Worm (Caenorhabditis elegans) whole organism, young adult: ENCODE measurements around the gene usp-39.
A peak's percentile ranks its signal among the peaks of the same experiment; 100 is the strongest.
"Not testable (repeated sequence)": the region's sequence is repeated elsewhere in the genome, so short reads cannot be mapped to it uniquely, and the experiment has no call there.

Experiments
- B0019.2 ChIP-seq: fragments of 200-800 bp; sonication (Bioruptor generic); conservative IDR thresholded peaks from 2 replicates; pipeline ENCODE4 v1.3.6; 2022; ENCODE audit warnings: missing genetic modification reagents, missing genetic modification characterization, missing compliant biosample characterization
- C17E4.6 ChIP-seq: fragments of 200-800 bp; sonication (Bioruptor generic); IDR thresholded peaks from 2 replicates; pipeline ENCODE4 v1.3.6; 2022; ENCODE audit warnings: missing genetic modification reagents, missing genetic modification characterization, missing compliant biosample characterization
- F10E7.11 ChIP-seq: sonication (generic microtip); optimal IDR thresholded peaks from 2 replicates; lab custom pipeline; 2017; ENCODE audit warnings: mild to moderate bottlenecking, missing genetic modification characterization, moderate library complexity, missing compliant biosample characterization
- F23B12.7 ChIP-seq: sonication (generic microtip); optimal IDR thresholded peaks from 2 replicates; lab custom pipeline; 2017; ENCODE audit warnings: missing genetic modification characterization, mild to moderate bottlenecking, missing compliant biosample characterization, antibody characterized with exemption, moderate library complexity; ENCODE audit not compliant: insufficient read depth
- ama-1 ChIP-seq, 3 experiments: fragments of 150-350 bp in 1 of 3; sonication (generic microtip) in 2 of 3; optimal IDR thresholded peaks; 2 replicates each; lab custom pipeline; 2014 to 2018; ENCODE audit warnings: missing biosample characterization in 2 of 3, missing genetic modification characterization in 2 of 3, missing genetic modification reagents in 2 of 3
- attf-6 ChIP-seq: fragments of 200-800 bp; sonication (Bioruptor generic); IDR thresholded peaks from 2 replicates; pipeline ENCODE4 v1.3.6; 2022; ENCODE audit warnings: missing genetic modification reagents, missing genetic modification characterization, missing compliant biosample characterization
- cebp-2 ChIP-seq: fragments of 200-800 bp; sonication (Bioruptor generic); IDR thresholded peaks from 2 replicates; pipeline ENCODE4 v1.3.6; 2022; ENCODE audit warnings: missing genetic modification characterization, missing compliant biosample characterization
- ceh-40 ChIP-seq: fragments of 200-800 bp; sonication (Bioruptor generic); IDR thresholded peaks from 2 replicates; pipeline ENCODE4 v1.3.6; 2022; ENCODE audit warnings: missing genetic modification characterization, missing compliant biosample characterization
- dox-1 ChIP-seq: fragments of 200-800 bp; sonication (Bioruptor generic); IDR thresholded peaks from 2 replicates; pipeline ENCODE4 v1.3.6; 2022; ENCODE audit warnings: missing genetic modification reagents, missing genetic modification characterization, missing compliant biosample characterization
- dpff-1 ChIP-seq: sonication (generic microtip); optimal IDR thresholded peaks from 2 replicates; lab custom pipeline; 2017; ENCODE audit warnings: mild to moderate bottlenecking, missing genetic modification characterization, missing compliant biosample characterization
- dpl-1 ChIP-seq: fragments of 150-350 bp; optimal IDR thresholded peaks from 2 replicates; lab custom pipeline; 2014; ENCODE audit warnings: missing biosample characterization, missing genetic modification reagents, missing genetic modification characterization
- egrh-3 ChIP-seq: fragments of 200-800 bp; sonication (Bioruptor generic); IDR thresholded peaks from 2 replicates; pipeline ENCODE4 v1.3.6; 2022; ENCODE audit warnings: missing genetic modification reagents, missing genetic modification characterization, missing compliant biosample characterization
- him-1 ChIP-seq: sonication (generic microtip); optimal IDR thresholded peaks from 2 replicates; lab custom pipeline; 2016; ENCODE audit warnings: missing genotype, missing genetic modification reagents, missing genetic modification characterization, missing compliant biosample characterization
- hlh-12 ChIP-seq: sonication (generic microtip); optimal IDR thresholded peaks from 2 replicates; lab custom pipeline; 2016; ENCODE audit warnings: missing genetic modification characterization, missing compliant biosample characterization
- hmg-1.2 ChIP-seq: fragments of 200-800 bp; sonication (Bioruptor generic); IDR thresholded peaks from 2 replicates; pipeline ENCODE4 v1.3.6; 2022; ENCODE audit warnings: missing genetic modification reagents, missing genetic modification characterization, missing compliant biosample characterization
- lin-26 ChIP-seq: fragments of 200-800 bp; sonication (Bioruptor generic); IDR thresholded peaks from 2 replicates; pipeline ENCODE4 v1.3.6; 2022; ENCODE audit warnings: missing genetic modification reagents, missing genetic modification characterization, missing compliant biosample characterization
- lir-1 ChIP-seq: fragments of 200-800 bp; sonication (Bioruptor generic); conservative IDR thresholded peaks from 2 replicates; pipeline ENCODE4 v1.3.6; 2022; ENCODE audit warnings: missing genetic modification reagents, missing genetic modification characterization, missing compliant biosample characterization
- lsl-1 ChIP-seq: fragments of 200-800 bp; sonication (Bioruptor generic); optimal IDR thresholded peaks from 2 replicates; lab custom pipeline; 2018; ENCODE audit warnings: mild to moderate bottlenecking, missing genetic modification characterization, moderate library complexity, missing compliant biosample characterization
- madf-6 ChIP-seq: fragments of 200-800 bp; sonication (Bioruptor generic); IDR thresholded peaks from 2 replicates; pipeline ENCODE4 v1.3.6; 2022; ENCODE audit warnings: missing genetic modification reagents, missing genetic modification characterization, missing compliant biosample characterization
- madf-8 ChIP-seq: fragments of 200-800 bp; sonication (Bioruptor generic); conservative IDR thresholded peaks from 2 replicates; pipeline ENCODE4 v1.3.6; 2022; ENCODE audit warnings: missing genetic modification reagents, missing genetic modification characterization, missing compliant biosample characterization
- mcd-1 ChIP-seq: fragments of 200-800 bp; sonication (Bioruptor generic); IDR thresholded peaks from 2 replicates; pipeline ENCODE4 v1.3.6; 2022; ENCODE audit warnings: missing genetic modification reagents, missing genetic modification characterization, missing compliant biosample characterization
- nfya-2 ChIP-seq: fragments of 200-800 bp; sonication (Bioruptor generic); IDR thresholded peaks from 2 replicates; pipeline ENCODE4 v1.3.6; 2022; ENCODE audit warnings: missing genetic modification reagents, missing genetic modification characterization, missing compliant biosample characterization
- nhr-120 ChIP-seq: fragments of 200-800 bp; sonication (Bioruptor generic); IDR thresholded peaks from 2 replicates; pipeline ENCODE4 v1.3.6; 2022; ENCODE audit warnings: missing genetic modification characterization, missing compliant biosample characterization
- sea-2 ChIP-seq: fragments of 200-800 bp; sonication (Bioruptor generic); IDR thresholded peaks from 2 replicates; pipeline ENCODE4 v1.3.6; 2022; ENCODE audit warnings: missing genetic modification characterization, missing compliant biosample characterization
- snpc-1.1 ChIP-seq: sonication (generic microtip); optimal IDR thresholded peaks from 2 replicates; lab custom pipeline; 2017; ENCODE audit warnings: missing genetic modification characterization, mild to moderate bottlenecking, missing compliant biosample characterization, antibody characterized with exemption, moderate library complexity, missing genotype, missing genetic modification reagents; ENCODE audit not compliant: insufficient read depth
- tbp1 ChIP-seq: fragments of 200-800 bp; sonication (Bioruptor generic); optimal IDR thresholded peaks from 2 replicates; lab custom pipeline; 2018; ENCODE audit warnings: mild to moderate bottlenecking, missing genetic modification characterization, missing compliant biosample characterization
- zfh-2 ChIP-seq: fragments of 200-800 bp; sonication (Bioruptor generic); conservative IDR thresholded peaks from 2 replicates; pipeline ENCODE4 v1.3.6; 2022; ENCODE audit warnings: missing genetic modification reagents, missing genetic modification characterization, missing compliant biosample characterization
- zim-3 ChIP-seq: sonication (generic microtip); optimal IDR thresholded peaks from 2 replicates; lab custom pipeline; 2017; ENCODE audit warnings: mild to moderate bottlenecking, missing genetic modification characterization, moderate library complexity, missing compliant biosample characterization
- ztf-18 ChIP-seq: sonication (generic microtip); optimal IDR thresholded peaks from 2 replicates; lab custom pipeline; 2016; ENCODE audit warnings: missing genotype, mild to moderate bottlenecking, missing genetic modification characterization, missing compliant biosample characterization
- ztf-22 ChIP-seq: fragments of 200-800 bp; sonication (Bioruptor generic); optimal IDR thresholded peaks from 2 replicates; lab custom pipeline; 2018; ENCODE audit warnings: mild to moderate bottlenecking, missing genetic modification characterization, moderate library complexity, missing compliant biosample characterization
- ztf-25 ChIP-seq: fragments of 200-800 bp; sonication (Bioruptor generic); IDR thresholded peaks from 2 replicates; pipeline ENCODE4 v1.3.6; 2022; ENCODE audit warnings: missing genetic modification reagents, missing genetic modification characterization, missing compliant biosample characterization
- ztf-3 ChIP-seq: fragments of 200-800 bp; sonication (Bioruptor generic); optimal IDR thresholded peaks from 2 replicates; lab custom pipeline; 2018; ENCODE audit warnings: mild to moderate bottlenecking, missing genetic modification characterization, missing compliant biosample characterization

usp-39 gene

ce11 chrII:2553662-2554061 lies 11.4 kb upstream of the usp-39 start, which contains the start of gene K02F6.1:
TSS of gene K02F6.1 (plus strand) at chrII:2553962.
- not testable (repeated sequence) for TF ChIP-seq hmg-1.2 (GFP tag; lab: Robert Waterston, UW); F23B12.7; nhr-120

- TF ChIP-seq attf-6 (peak; percentile 78; the same call in 1 of the 2 replicates), sea-2 (GFP tag; lab: Robert Waterston, UW) (0 out of 2 replicates have a peak, but pooled peaks have one; percentile 60), egrh-3 (GFP tag; lab: Robert Waterston, UW) (peak; percentile 93; the same call in 1 of the 2 replicates), mcd-1 (GFP tag; lab: Robert Waterston, UW) (peak; percentile 26; the same call in 1 of the 2 replicates), ztf-25 (GFP tag; lab: Robert Waterston, UW) (0 out of 2 replicates have a peak, but pooled peaks have one; percentile 42), dox-1 (GFP tag; lab: Robert Waterston, UW) (peak; percentile 34; the same call in 1 of the 2 replicates), lin-26 (GFP tag; lab: Robert Waterston, UW) (peak; percentile 97), zfh-2 (GFP tag; lab: Robert Waterston, UW) (peak; percentile 75; the same call in 1 of the 2 replicates), madf-6 (GFP tag; lab: Robert Waterston, UW) (peak; percentile 43; the same call in 1 of the 2 replicates)
Measured at ce11 chrII:2556388-2556787, 8.7 kb upstream of the usp-39 start.

ce11 chrII:2563973-2564372 lies 1.1 kb upstream of the usp-39 start, which contains the start of gene nep-18:
TSS of gene nep-18 (minus strand) at chrII:2564073.
- no peak for TF ChIP-seq cebp-2 (GFP tag; lab: Robert Waterston, UW)
- no peak for TF ChIP-seq snpc-1.1 (tag; lab: Kevin White, UChicago)

ce11 chrII:2570384-2570964 lies 5.4 kb downstream of the usp-39 start:
- TF ChIP-seq F10E7.11 (tag; lab: Kevin White, UChicago): peak; percentile 6
- peak; percentile 60 for TF ChIP-seq hlh-12 (tag; lab: Kevin White, UChicago)

- TF ChIP-seq dpl-1 (GFP tag; lab: Kevin White, UChicago): no peak
- TF ChIP-seq B0019.2 (GFP tag; lab: Robert Waterston, UW): no peak
- TF ChIP-seq egrh-3 (GFP tag; lab: Robert Waterston, UW): no peak
- no peak for TF ChIP-seq tbp1
- TF ChIP-seq madf-8 (GFP tag; lab: Robert Waterston, UW): no peak
- TF ChIP-seq ztf-18 (tag; lab: Kevin White, UChicago): no peak
- TF ChIP-seq ama-1 (optimal IDR thresholded peaks at IDR 0.05; lab: Kevin White, UChicago): no peak
- TF ChIP-seq ama-1 (GFP tag; optimal IDR thresholded peaks at IDR 0.05; lab: Kevin White, UChicago): no peak
- TF ChIP-seq C17E4.6: no peak
- TF ChIP-seq ceh-40 (GFP tag; lab: Robert Waterston, UW): no peak
- TF ChIP-seq lsl-1: no peak
- TF ChIP-seq ztf-22 (GFP tag; lab: Kevin White, UChicago): no peak
- TF ChIP-seq nfya-2 (GFP tag; lab: Robert Waterston, UW): no peak
- TF ChIP-seq him-1 (tag; lab: Kevin White, UChicago): no peak
- no peak for TF ChIP-seq ztf-3 (GFP tag; lab: Kevin White, UChicago)
- TF ChIP-seq lir-1 (GFP tag; lab: Robert Waterston, UW): no peak
- TF ChIP-seq zim-3 (tag; lab: Kevin White, UChicago): no peak
- no peak for TF ChIP-seq dpff-1 (tag; lab: Kevin White, UChicago)
Measured at ce11 chrII:2578216-2578615, 13.1 kb downstream of the usp-39 start.
